Fruit fly (Drosophila melanogaster): ENCODE data around the gene CG3386.

CG3386 gene

dm6 chr3L:634319-635015 lies 47.8 kb downstream of the CG3386 start (continued):
- TF ChIP-seq nerfin-2 (GFP tag; IDR thresholded peaks at IDR 0.05; ENCODE audit: partially characterized antibody) (no peak), CG13123 (GFP tag; optimal IDR thresholded peaks at IDR 0.05) (peak; percentile 92), CG10366 (GFP tag; IDR thresholded peaks at IDR 0.05) (peak; percentile 91), insv (GFP tag; optimal IDR thresholded peaks at IDR 0.05) (peak; percentile 27 to 59), Eip74EF (GFP tag; optimal IDR thresholded peaks at IDR 0.05) (peak in 1 of 2 experiments; percentile 94), kah (GFP tag; optimal IDR thresholded peaks at IDR 0.05) (peak; percentile 80), ac (GFP tag; optimal IDR thresholded peaks at IDR 0.05) (peak; percentile 81), CG10274 (GFP tag; optimal IDR thresholded peaks at IDR 0.05) (peak; percentile 73), usp (GFP tag; optimal IDR thresholded peaks at IDR 0.05) (no peak), ftz-f1 (GFP tag; optimal IDR thresholded peaks at IDR 0.05) (no peak), Hmr (GFP tag; optimal IDR thresholded peaks at IDR 0.05) (peak; percentile 71), chn (GFP tag; optimal IDR thresholded peaks at IDR 0.05) (peak; percentile 91), Hand (GFP tag; optimal IDR thresholded peaks at IDR 0.05) (peak; percentile 50), HLH3B (GFP tag; IDR thresholded peaks at IDR 0.05) (peak; percentile 91), HHEX (GFP tag; optimal IDR thresholded peaks at IDR 0.05) (peak; percentile 74), hkb (optimal IDR thresholded peaks at IDR 0.05) (no peak), hkb (GFP tag; IDR thresholded peaks at IDR 0.05) (peak; percentile 90), Dad (GFP tag; optimal IDR thresholded peaks at IDR 0.05) (peak; percentile 84), Fer3 (tag; optimal IDR thresholded peaks at IDR 0.05) (peak; percentile 79), CG6175 (GFP tag; IDR thresholded peaks at IDR 0.05) (peak; percentile 75; the same call in 2 of the 3 replicates), CG14014 (GFP tag; IDR thresholded peaks at IDR 0.05) (peak; percentile 77), CG14965 (GFP tag; optimal IDR thresholded peaks at IDR 0.05; ENCODE audit: borderline replicate concordance) (peak; percentile 78), run (tag; optimal IDR thresholded peaks at IDR 0.05) (peak; percentile 61), Hr39 (optimal IDR thresholded peaks at IDR 0.05) (no peak), ems (GFP tag; optimal IDR thresholded peaks at IDR 0.05) (peak; percentile 90), dpn (GFP tag; optimal IDR thresholded peaks at IDR 0.05) (peak; percentile 92), Ets65A (GFP tag) (peak; percentile 99), unc-4 (GFP tag; IDR thresholded peaks at IDR 0.05; ENCODE audit: partially characterized antibody) (no peak), trh (GFP tag; optimal IDR thresholded peaks at IDR 0.05) (peak; percentile 87), D19A (tag; optimal IDR thresholded peaks at IDR 0.05) (peak; percentile 89), CG2116 (GFP tag; optimal IDR thresholded peaks at IDR 0.05) (peak; percentile 59), Pdp1 (GFP tag; optimal IDR thresholded peaks at IDR 0.05) (peak; percentile 82 to 91), Nf-YB (GFP tag; optimal IDR thresholded peaks at IDR 0.05) (peak; percentile 76), MBD-R2 (GFP tag; IDR thresholded peaks at IDR 0.05) (no peak; the same call in 1 of the 2 replicates), dati (GFP tag; IDR thresholded peaks at IDR 0.05) (peak; percentile 90), gsb-n (tag; optimal IDR thresholded peaks at IDR 0.05) (peak; percentile 94), Aef1 (GFP tag; IDR thresholded peaks at IDR 0.05) (peak; percentile 79), CG13424 (tag; optimal IDR thresholded peaks at IDR 0.05) (peak; percentile 93), Dfd (GFP tag; optimal IDR thresholded peaks at IDR 0.05) (no peak), Ssrp (tag; optimal IDR thresholded peaks at IDR 0.05) (peak; percentile 95), CG3163 (GFP tag; optimal IDR thresholded peaks at IDR 0.05) (peak; percentile 77)
